Fruit fly (Drosophila melanogaster) whole organism, embryonic: Measurements from ENCODE around the gene Tengl3.

ENCODE experiments used
- Atf3 ChIP-seq: fragments of 200-800 bp; sonication (Bioruptor generic); optimal IDR thresholded peaks from 3 replicates; lab custom pipeline; 2016; ENCODE audit warnings: missing biosample characterization, missing genetic modification characterization
- Awh ChIP-seq: fragments of 200-800 bp; sonication (Bioruptor generic); IDR thresholded peaks from 2 replicates; pipeline ENCODE4, ENCODE4 v1.3.6; 2022; ENCODE audit warnings: missing biosample characterization, missing genetic modification characterization
- Bdp1 ChIP-seq: fragments of 200-800 bp; sonication (Bioruptor generic); optimal IDR thresholded peaks from 3 replicates; lab custom pipeline; 2016; ENCODE audit warnings: missing biosample characterization, missing genetic modification characterization
- CG10431 ChIP-seq: fragments of 200-800 bp; sonication (Bioruptor generic); optimal IDR thresholded peaks from 3 replicates; lab custom pipeline; 2018; ENCODE audit warnings: missing biosample characterization, mild to moderate bottlenecking, missing genetic modification characterization
- CG11093 ChIP-seq: fragments of 200-800 bp; sonication (Bioruptor generic); IDR thresholded peaks from 3 replicates; pipeline ENCODE4 v1.3.6; 2022; ENCODE audit warnings: missing biosample characterization, missing genetic modification characterization
- CG11504 ChIP-seq: fragments of 200-800 bp; sonication (Bioruptor generic); optimal IDR thresholded peaks from 3 replicates; lab custom pipeline; 2019; ENCODE audit warnings: missing biosample characterization, mild to moderate bottlenecking, missing genetic modification characterization, moderate library complexity
- CG12659 ChIP-seq: fragments of 200-800 bp; sonication (Bioruptor generic); optimal IDR thresholded peaks from 3 replicates; lab custom pipeline; 2017; ENCODE audit warnings: mild to moderate bottlenecking, missing biosample characterization, missing genetic modification reagents, missing genetic modification characterization
- CG15073 ChIP-seq: fragments of 200-800 bp; sonication (Bioruptor generic); optimal IDR thresholded peaks from 2 replicates; lab custom pipeline; 2016; ENCODE audit warnings: missing biosample characterization, missing genetic modification characterization
- CG1647 ChIP-seq: fragments of 200-800 bp; sonication (Bioruptor generic); optimal IDR thresholded peaks from 3 replicates; lab custom pipeline; 2016; ENCODE audit warnings: missing biosample characterization, missing genetic modification characterization
- CG1792 ChIP-seq: fragments of 200-800 bp; sonication (Bioruptor generic); optimal IDR thresholded peaks from 2 replicates; lab custom pipeline; 2016; ENCODE audit warnings: missing biosample characterization, missing genetic modification characterization
- CG30431 ChIP-seq: fragments of 200-800 bp; sonication (Bioruptor generic); optimal IDR thresholded peaks from 2 replicates; lab custom pipeline; 2017; ENCODE audit warnings: missing biosample characterization, missing genetic modification characterization
- CG32532 ChIP-seq: fragments of 200-800 bp; sonication (Bioruptor generic); IDR thresholded peaks from 2 replicates; pipeline ENCODE4 v1.3.6; 2022; ENCODE audit warnings: missing biosample characterization, missing genetic modification characterization
- CG34376 ChIP-seq: fragments of 200-800 bp; sonication (Bioruptor generic); optimal IDR thresholded peaks from 2 replicates; lab custom pipeline; 2018; ENCODE audit warnings: missing biosample characterization, mild to moderate bottlenecking, missing genetic modification characterization
- CG7271 ChIP-seq: fragments of 200-800 bp; sonication (Bioruptor generic); optimal IDR thresholded peaks from 2 replicates; lab custom pipeline; 2018; ENCODE audit warnings: missing biosample characterization, mild to moderate bottlenecking, missing genetic modification characterization, moderate library complexity
- CG7357 ChIP-seq: fragments of 200-800 bp; sonication (Bioruptor generic); IDR thresholded peaks from 3 replicates; pipeline ENCODE4 v1.3.6; 2022; ENCODE audit warnings: missing biosample characterization, missing genetic modification characterization
- CG7928 ChIP-seq: fragments of 200-800 bp; sonication (Bioruptor generic); optimal IDR thresholded peaks from 2 replicates; lab custom pipeline; 2017; ENCODE audit warnings: missing biosample characterization, mild to moderate bottlenecking, missing genetic modification characterization
- CG7963 ChIP-seq: fragments of 200-800 bp; sonication (Bioruptor generic); IDR thresholded peaks from 3 replicates; pipeline ENCODE4 v1.3.6; 2022; ENCODE audit warnings: missing biosample characterization, missing genetic modification characterization; ENCODE audit not compliant: partially characterized antibody
- CG9817 ChIP-seq: fragments of 200-800 bp; sonication (Bioruptor generic); optimal IDR thresholded peaks from 2 replicates; lab custom pipeline; 2018; ENCODE audit warnings: missing biosample characterization, mild to moderate bottlenecking, missing genetic modification characterization, moderate library complexity
- CG9876 ChIP-seq: fragments of 200-800 bp; sonication (Bioruptor generic); optimal IDR thresholded peaks from 2 replicates; lab custom pipeline; 2016; ENCODE audit warnings: missing biosample characterization, missing genetic modification characterization
- Dip3 ChIP-seq: fragments of 200-800 bp; sonication (Bioruptor generic); optimal IDR thresholded peaks from 3 replicates; lab custom pipeline; 2016; ENCODE audit warnings: missing biosample characterization, missing genetic modification characterization
- Fer1 ChIP-seq: fragments of 200-800 bp; sonication (Bioruptor generic); optimal IDR thresholded peaks from 2 replicates; lab custom pipeline; 2017; ENCODE audit warnings: missing biosample characterization, mild to moderate bottlenecking, missing genetic modification characterization
- H2.0 ChIP-seq: fragments of 200-800 bp; sonication (Bioruptor generic); IDR thresholded peaks from 2 replicates; pipeline ENCODE4 v1.3.6; 2022; ENCODE audit warnings: missing biosample characterization, missing genetic modification characterization
- Hmr ChIP-seq: fragments of 200-800 bp; sonication (Bioruptor generic); optimal IDR thresholded peaks from 3 replicates; lab custom pipeline; 2017; ENCODE audit warnings: mild to moderate bottlenecking, missing biosample characterization, missing genetic modification reagents, missing genetic modification characterization
- MBD-R2 ChIP-seq: fragments of 200-800 bp; sonication (Bioruptor generic); IDR thresholded peaks from 2 replicates; pipeline ENCODE4 v1.3.6; 2022; ENCODE audit warnings: missing biosample characterization, missing genetic modification characterization
- Vsx1 ChIP-seq: fragments of 200-800 bp; sonication (Bioruptor generic); optimal IDR thresholded peaks from 2 replicates; lab custom pipeline; 2017; ENCODE audit warnings: missing biosample characterization, mild to moderate bottlenecking, missing genetic modification characterization, missing genetic modification reagents
- Xrp1 ChIP-seq: fragments of 200-800 bp; sonication (Bioruptor generic); IDR thresholded peaks from 2 replicates; pipeline ENCODE4 v1.3.6; 2022; ENCODE audit warnings: missing biosample characterization, missing genetic modification characterization
- YL-1 ChIP-seq: fragments of 200-800 bp; sonication (Bioruptor generic); optimal IDR thresholded peaks from 3 replicates; lab custom pipeline; 2017; ENCODE audit warnings: missing biosample characterization, mild to moderate bottlenecking, missing genetic modification characterization
- cg ChIP-seq: fragments of 200-800 bp; sonication (Bioruptor generic); optimal IDR thresholded peaks from 3 replicates; lab custom pipeline; 2019; ENCODE audit warnings: missing biosample characterization, mild to moderate bottlenecking, missing genetic modification characterization, moderate library complexity
- chm ChIP-seq: fragments of 200-800 bp; sonication (Bioruptor generic); IDR thresholded peaks from 2 replicates; pipeline ENCODE4 v1.3.6; 2022; ENCODE audit warnings: missing biosample characterization, missing genetic modification characterization
- danr ChIP-seq: fragments of 200-800 bp; sonication (Bioruptor generic); IDR thresholded peaks from 2 replicates; pipeline ENCODE4 v1.3.6; 2022; ENCODE audit warnings: missing biosample characterization, missing genetic modification characterization
- dati ChIP-seq: fragments of 200-800 bp; sonication (Bioruptor generic); IDR thresholded peaks from 2 replicates; pipeline ENCODE4 v1.3.6; 2022; ENCODE audit warnings: missing biosample characterization, missing genetic modification characterization
- disco-r ChIP-seq: fragments of 200-800 bp; sonication (Bioruptor generic); optimal IDR thresholded peaks from 2 replicates; lab custom pipeline; 2016; ENCODE audit warnings: missing biosample characterization, missing genetic modification characterization
- dpn ChIP-seq, 2 experiments: fragments of 200-800 bp; sonication (Bioruptor generic); optimal IDR thresholded peaks; 3 replicates each; lab custom pipeline; 2016; ENCODE audit warnings: missing biosample characterization in 2 of 2, missing genetic modification characterization in 2 of 2
- ftz-f1 ChIP-seq: fragments of 200-800 bp; sonication (Bioruptor generic); optimal IDR thresholded peaks from 2 replicates; lab custom pipeline; 2016; ENCODE audit warnings: missing biosample characterization, missing genetic modification characterization
- fu2 ChIP-seq: fragments of 200-800 bp; sonication (Bioruptor generic); optimal IDR thresholded peaks from 2 replicates; lab custom pipeline; 2016; ENCODE audit warnings: missing biosample characterization, missing genetic modification characterization
- her ChIP-seq: fragments of 200-800 bp; sonication (Bioruptor generic); optimal IDR thresholded peaks from 2 replicates; lab custom pipeline; 2016; ENCODE audit warnings: missing biosample characterization, missing genetic modification characterization
- insv ChIP-seq, 2 experiments: fragments of 200-800 bp; sonication (Bioruptor generic); optimal IDR thresholded peaks; 3 replicates each; lab custom pipeline; 2016 to 2018; ENCODE audit warnings: missing biosample characterization in 2 of 2, missing genetic modification characterization in 2 of 2
- klu ChIP-seq: fragments of 200-800 bp; sonication (Bioruptor generic); IDR thresholded peaks from 2 replicates; pipeline ENCODE4 v1.3.6; 2022; ENCODE audit warnings: missing biosample characterization, missing genetic modification characterization
- kni ChIP-seq: fragments of 200-800 bp; sonication (Bioruptor generic); optimal IDR thresholded peaks from 3 replicates; lab custom pipeline; 2017; ENCODE audit warnings: mild to moderate bottlenecking, missing biosample characterization, missing genetic modification reagents, missing genetic modification characterization
- knrl ChIP-seq: fragments of 200-800 bp; sonication (Bioruptor generic); IDR thresholded peaks from 3 replicates; pipeline ENCODE4 v1.3.6; 2022; ENCODE audit warnings: missing biosample characterization, missing genetic modification characterization; ENCODE audit not compliant: partially characterized antibody
- mirr ChIP-seq: fragments of 200-800 bp; sonication (Bioruptor generic); optimal IDR thresholded peaks from 3 replicates; lab custom pipeline; 2018; ENCODE audit warnings: missing biosample characterization, mild to moderate bottlenecking, missing genetic modification characterization
- mld ChIP-seq: fragments of 200-800 bp; sonication (Bioruptor generic); IDR thresholded peaks from 3 replicates; pipeline ENCODE4 v1.3.6; 2022; ENCODE audit warnings: missing biosample characterization, missing genetic modification characterization; ENCODE audit not compliant: partially characterized antibody
- onecut ChIP-seq: fragments of 200-800 bp; sonication (Bioruptor generic); IDR thresholded peaks from 2 replicates; pipeline ENCODE4 v1.3.6; 2022; ENCODE audit warnings: missing biosample characterization, missing genetic modification characterization
- row ChIP-seq: fragments of 200-800 bp; sonication (Bioruptor generic); IDR thresholded peaks from 3 replicates; pipeline ENCODE4 v1.3.6; 2022; ENCODE audit warnings: missing biosample characterization, missing genetic modification characterization
- sim ChIP-seq: fragments of 200-800 bp; sonication (Bioruptor generic); IDR thresholded peaks from 2 replicates; pipeline ENCODE4 v1.3.6; 2022; ENCODE audit warnings: missing biosample characterization, missing genetic modification characterization
- so ChIP-seq: fragments of 200-800 bp; sonication (Bioruptor generic); IDR thresholded peaks from 3 replicates; pipeline ENCODE4 v1.3.6; 2022; ENCODE audit warnings: missing biosample characterization, missing genetic modification characterization
- twi ChIP-seq: fragments of 200-800 bp; optimal IDR thresholded peaks from 2 replicates; lab custom pipeline; 2019; ENCODE audit warnings: missing biosample characterization, mild to moderate bottlenecking, missing genetic modification characterization, moderate library complexity
- unc-4 ChIP-seq: fragments of 200-800 bp; sonication (Bioruptor generic); IDR thresholded peaks from 2 replicates; pipeline ENCODE4 v1.3.6; 2022; ENCODE audit warnings: missing biosample characterization, missing genetic modification characterization; ENCODE audit not compliant: partially characterized antibody
- wek ChIP-seq: fragments of 200-800 bp; sonication (Bioruptor generic); optimal IDR thresholded peaks from 3 replicates; lab custom pipeline; 2018; ENCODE audit warnings: missing biosample characterization, mild to moderate bottlenecking, missing genetic modification characterization, moderate library complexity
- z ChIP-seq: fragments of 200-800 bp; sonication (Bioruptor generic); IDR thresholded peaks from 3 replicates; pipeline ENCODE4 v1.3.6; 2022; ENCODE audit warnings: missing biosample characterization, missing genetic modification characterization

Tengl3 gene

dm6 chr2L:2196590-2197474 lies 41.2 kb downstream of the Tengl3 start (continued):
- TF ChIP-seq CG9876: no peak
- no peak for TF ChIP-seq CG32532 (GFP tag; lab: Robert Waterston, UW)
- TF ChIP-seq CG1792 (GFP tag; lab: Kevin White, UChicago): peak; percentile 20
- TF ChIP-seq Hmr (GFP tag; lab: Kevin White, UChicago): peak; percentile 85
- TF ChIP-seq Xrp1: no peak
- no peak for TF ChIP-seq dati (GFP tag; lab: Robert Waterston, UW)
- TF ChIP-seq Awh (GFP tag; lab: Robert Waterston, UW): no peak
- peak; percentile 98 for TF ChIP-seq CG34376 (GFP tag; lab: Kevin White, UChicago)
- TF ChIP-seq kni (GFP tag; lab: Kevin White, UChicago): peak; percentile 99
- no peak for TF ChIP-seq mld
- no peak for TF ChIP-seq row
- peak; percentile 19 for TF ChIP-seq Dip3 (GFP tag; lab: Kevin White, UChicago)
- TF ChIP-seq CG30431 (GFP tag; lab: Kevin White, UChicago): no peak
- peak; percentile 89 for TF ChIP-seq Fer1 (GFP tag; lab: Kevin White, UChicago)
- TF ChIP-seq CG10431 (GFP tag; lab: Kevin White, UChicago): peak; percentile 57
- TF ChIP-seq klu (GFP tag; lab: Robert Waterston, UW): no peak
- peak; percentile 100 for TF ChIP-seq ftz-f1 (GFP tag; lab: Kevin White, UChicago)
- TF ChIP-seq chm (GFP tag; lab: Robert Waterston, UW): no peak
- TF ChIP-seq CG1647 (GFP tag; lab: Kevin White, UChicago): no peak
- no peak for TF ChIP-seq CG15073 (GFP tag; lab: Kevin White, UChicago)
- no peak for TF ChIP-seq unc-4 (GFP tag; lab: Robert Waterston, UW)
- peak; percentile 99 for TF ChIP-seq twi (tag; lab: Kevin White, UChicago)
- TF ChIP-seq disco-r (GFP tag; lab: Kevin White, UChicago): no peak
- TF ChIP-seq mirr (GFP tag; lab: Kevin White, UChicago): peak; percentile 86
- peak; percentile 69 for TF ChIP-seq CG11504 (tag; lab: Kevin White, UChicago)
- TF ChIP-seq sim (GFP tag; lab: Robert Waterston, UW): no peak
- TF ChIP-seq CG7357 (GFP tag; lab: Robert Waterston, UW): peak; percentile 87
- TF ChIP-seq CG11093 (GFP tag; lab: Robert Waterston, UW): no peak
- TF ChIP-seq her: peak; percentile 75
- TF ChIP-seq so (GFP tag; lab: Robert Waterston, UW): no peak
- TF ChIP-seq knrl (GFP tag; lab: Robert Waterston, UW): no peak
- TF ChIP-seq CG12659 (GFP tag; lab: Kevin White, UChicago): peak; percentile 55
- TF ChIP-seq insv (GFP tag; optimal IDR thresholded peaks at IDR 0.05; lab: Kevin White, UChicago): peak in 1 of 2 experiments; percentile 56
- TF ChIP-seq Atf3 (GFP tag; lab: Kevin White, UChicago): no peak
- peak; percentile 28 for TF ChIP-seq Bdp1 (GFP tag; lab: Kevin White, UChicago)
- TF ChIP-seq onecut (GFP tag; lab: Robert Waterston, UW): peak; percentile 50
- no peak for TF ChIP-seq H2.0 (GFP tag; lab: Robert Waterston, UW)
- peak; percentile 98 for TF ChIP-seq cg (GFP tag; lab: Kevin White, UChicago)
- TF ChIP-seq z (GFP tag; lab: Robert Waterston, UW): no peak
- TF ChIP-seq wek (GFP tag; lab: Kevin White, UChicago): peak; percentile 46
- TF ChIP-seq CG7963 (GFP tag; lab: Robert Waterston, UW): no peak
- peak; percentile 4 for TF ChIP-seq CG7928 (GFP tag; lab: Kevin White, UChicago)
- TF ChIP-seq YL-1: peak; percentile 53
- TF ChIP-seq CG9817 (tag; lab: Kevin White, UChicago): peak; percentile 20
- peak; percentile 98 for TF ChIP-seq Vsx1 (GFP tag; lab: Kevin White, UChicago)
- no peak for TF ChIP-seq danr (GFP tag; lab: Robert Waterston, UW)
- TF ChIP-seq fu2 (GFP tag; lab: Kevin White, UChicago): no peak
- TF ChIP-seq CG7271: no peak
- TF ChIP-seq MBD-R2 (GFP tag; lab: Robert Waterston, UW): no peak
- TF ChIP-seq dpn (GFP tag; optimal IDR thresholded peaks at IDR 0.05; lab: Kevin White, UChicago): peak in 1 of 2 experiments; percentile 28
